Worm (Caenorhabditis elegans) whole organism, late embryonic: ENCODE measurements around the gene nhr-109.

Experiments
- ama-1 ChIP-seq: fragments of 150-350 bp; optimal IDR thresholded peaks from 2 replicates; lab custom pipeline; 2014
- elt-4 ChIP-seq: sonication (generic microtip); optimal IDR thresholded peaks from 2 replicates; lab custom pipeline; 2016; ENCODE audit warnings: missing genetic modification characterization, missing compliant biosample characterization
- eyg-1 ChIP-seq: sonication (generic microtip); optimal IDR thresholded peaks from 2 replicates; lab custom pipeline; 2016; ENCODE audit warnings: missing genotype, missing genetic modification characterization, missing compliant biosample characterization
- fkh-10 ChIP-seq: fragments of 150-350 bp; optimal IDR thresholded peaks from 2 replicates; lab custom pipeline; 2014; ENCODE audit warnings: missing biosample characterization, missing genetic modification reagents, missing genetic modification characterization
- hlh-6 ChIP-seq: sonication (generic microtip); optimal IDR thresholded peaks from 2 replicates; lab custom pipeline; 2016; ENCODE audit warnings: missing genotype, missing genetic modification characterization, missing compliant biosample characterization
- madf-2 ChIP-seq: sonication (generic microtip); optimal IDR thresholded peaks from 2 replicates; lab custom pipeline; 2017; ENCODE audit warnings: missing genetic modification characterization, missing compliant biosample characterization
- mec-3 ChIP-seq: sonication (generic microtip); optimal IDR thresholded peaks from 2 replicates; lab custom pipeline; 2016; ENCODE audit warnings: borderline replicate concordance, missing genetic modification characterization, missing compliant biosample characterization
- nhr-11 ChIP-seq: fragments of 150-350 bp; optimal IDR thresholded peaks from 2 replicates; lab custom pipeline; 2014; ENCODE audit warnings: missing biosample characterization, missing genetic modification characterization
- rnt-1 ChIP-seq: sonication (generic microtip); optimal IDR thresholded peaks from 2 replicates; lab custom pipeline; 2016; ENCODE audit warnings: missing genetic modification characterization, missing compliant biosample characterization
- sox-2 ChIP-seq: fragments of 200-800 bp; sonication (Bioruptor generic); IDR thresholded peaks from 2 replicates; pipeline ENCODE4 v1.3.6; 2022; ENCODE audit warnings: missing genetic modification reagents, missing genetic modification characterization, missing compliant biosample characterization
- tbx-2 ChIP-seq: sonication (generic microtip); optimal IDR thresholded peaks from 2 replicates; lab custom pipeline; 2016; ENCODE audit warnings: missing genetic modification characterization, missing compliant biosample characterization
- unc-42 ChIP-seq: sonication (generic microtip); optimal IDR thresholded peaks from 2 replicates; lab custom pipeline; 2016; ENCODE audit warnings: missing genotype, missing genetic modification characterization, missing compliant biosample characterization
- zip-5 ChIP-seq: sonication (generic microtip); optimal IDR thresholded peaks from 2 replicates; lab custom pipeline; 2016; ENCODE audit warnings: missing genetic modification characterization, missing compliant biosample characterization

DNA sequence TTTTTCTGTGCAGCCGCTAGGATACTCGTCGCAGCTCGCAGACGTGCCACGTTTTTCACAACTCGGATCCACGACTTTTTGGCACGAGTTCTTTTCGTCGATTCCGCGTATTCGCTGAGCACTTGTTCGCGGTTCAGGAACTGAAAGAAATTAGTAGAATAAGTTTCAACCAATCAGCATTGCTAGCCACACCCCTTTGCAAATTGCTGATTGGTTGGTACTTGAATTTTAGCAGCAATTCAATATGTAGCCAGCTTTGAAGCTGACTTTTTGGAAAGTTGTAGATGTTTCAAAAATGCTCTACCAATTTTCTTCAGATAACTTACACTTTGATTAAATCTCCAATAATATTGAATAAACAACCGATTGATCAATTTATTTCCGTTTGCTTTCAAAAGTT is 8.1 kb downstream of the nhr-109 start:
- TF ChIP-seq madf-2 (tag; lab: Kevin White, UChicago), result no peak
- TF ChIP-seq rnt-1 (tag; lab: Kevin White, UChicago), result no peak
- no peak for TF ChIP-seq fkh-10 (GFP tag; lab: Kevin White, UChicago)
- no peak for TF ChIP-seq zip-5 (tag; lab: Kevin White, UChicago)
- TF ChIP-seq eyg-1 (tag; lab: Kevin White, UChicago), result no peak
- TF ChIP-seq hlh-6 (tag; lab: Kevin White, UChicago), result no peak
- TF ChIP-seq tbx-2, result no peak
- no peak for TF ChIP-seq unc-42 (tag; lab: Kevin White, UChicago)
- no peak for TF ChIP-seq ama-1
- no peak for TF ChIP-seq mec-3 (tag; lab: Kevin White, UChicago)
- no peak for TF ChIP-seq nhr-11 (tag; lab: Kevin White, UChicago)
- TF ChIP-seq sox-2 (GFP tag; lab: Robert Waterston, UW), result no peak
- no peak for TF ChIP-seq elt-4
